Fruit fly (Drosophila melanogaster) whole organism, pupa: ENCODE measurements around the gene CG32572.

Source experiments
- CG10348 ChIP-seq: fragments of 200-800 bp; sonication (Bioruptor generic); IDR thresholded peaks from 2 replicates; pipeline ENCODE4 v1.3.6; 2022; ENCODE audit warnings: missing biosample characterization, missing genetic modification characterization
- CG12605 ChIP-seq: fragments of 200-800 bp; sonication (Bioruptor generic); IDR thresholded peaks from 2 replicates; pipeline ENCODE4 v1.3.6; 2022; ENCODE audit warnings: missing biosample characterization, missing genetic modification characterization
- CG13204 ChIP-seq: fragments of 200-800 bp; sonication (Bioruptor generic); optimal IDR thresholded peaks from 2 replicates; lab custom pipeline; 2018; ENCODE audit warnings: missing biosample characterization, mild to moderate bottlenecking, missing genetic modification characterization, moderate library complexity
- CG14655 ChIP-seq: fragments of 200-800 bp; sonication (Bioruptor generic); optimal IDR thresholded peaks from 3 replicates; lab custom pipeline; 2017; ENCODE audit warnings: mild to moderate bottlenecking, missing biosample characterization, missing genetic modification reagents, missing genetic modification characterization
- CG15710 ChIP-seq: fragments of 200-800 bp; sonication (Bioruptor generic); optimal IDR thresholded peaks from 2 replicates; lab custom pipeline; 2018; ENCODE audit warnings: missing biosample characterization, mild to moderate bottlenecking, missing genetic modification characterization, moderate library complexity
- CG17806 ChIP-seq: fragments of 200-800 bp; sonication (Bioruptor generic); optimal IDR thresholded peaks from 2 replicates; lab custom pipeline; 2018; ENCODE audit warnings: missing biosample characterization, mild to moderate bottlenecking, missing genetic modification characterization, moderate library complexity
- CG32121 ChIP-seq: fragments of 200-800 bp; sonication (Bioruptor generic); IDR thresholded peaks from 2 replicates; pipeline ENCODE4 v1.3.6; 2022; ENCODE audit warnings: missing biosample characterization, missing genetic modification characterization
- CG34367 ChIP-seq: fragments of 200-800 bp; sonication (Bioruptor generic); optimal IDR thresholded peaks from 2 replicates; lab custom pipeline; 2018; ENCODE audit warnings: missing biosample characterization, mild to moderate bottlenecking, missing genetic modification characterization
- CG4496 ChIP-seq: fragments of 200-800 bp; sonication (Bioruptor generic); IDR thresholded peaks from 3 replicates; pipeline ENCODE4 v1.3.6; 2022; ENCODE audit warnings: missing biosample characterization, missing genetic modification characterization
- CG8159 ChIP-seq: fragments of 200-800 bp; sonication (Bioruptor generic); optimal IDR thresholded peaks from 3 replicates; lab custom pipeline; 2018; ENCODE audit warnings: missing biosample characterization, mild to moderate bottlenecking, missing genetic modification characterization, moderate library complexity
- CG8301 ChIP-seq: fragments of 200-800 bp; sonication (Bioruptor generic); optimal IDR thresholded peaks from 2 replicates; lab custom pipeline; 2018; ENCODE audit warnings: missing biosample characterization, mild to moderate bottlenecking, missing genetic modification characterization
- CG9948 ChIP-seq: fragments of 200-800 bp; sonication (Bioruptor generic); optimal IDR thresholded peaks from 2 replicates; lab custom pipeline; 2018; ENCODE audit warnings: missing biosample characterization, mild to moderate bottlenecking, missing genetic modification characterization, moderate library complexity
- D1 ChIP-seq: fragments of 200-800 bp; sonication (Bioruptor generic); optimal IDR thresholded peaks from 2 replicates; lab custom pipeline; 2018; ENCODE audit warnings: missing biosample characterization, mild to moderate bottlenecking, missing genetic modification characterization, moderate library complexity
- EcR ChIP-seq: fragments of 200-800 bp; sonication (Bioruptor generic); optimal IDR thresholded peaks from 3 replicates; lab custom pipeline; 2019; ENCODE audit warnings: missing biosample characterization, missing genetic modification characterization, mild to moderate bottlenecking, moderate library complexity, missing genetic modification reagents
- Ets98B ChIP-seq: fragments of 200-800 bp; sonication (Bioruptor generic); IDR thresholded peaks from 2 replicates; pipeline ENCODE4 v1.3.6; 2022; ENCODE audit warnings: missing biosample characterization, missing genetic modification characterization
- Pif1A ChIP-seq: fragments of 200-800 bp; sonication (Bioruptor generic); optimal IDR thresholded peaks from 3 replicates; lab custom pipeline; 2016; ENCODE audit warnings: missing biosample characterization, missing genetic modification characterization
- Pif1B ChIP-seq: fragments of 200-800 bp; sonication (Bioruptor generic); optimal IDR thresholded peaks from 3 replicates; lab custom pipeline; 2016; ENCODE audit warnings: missing biosample characterization, missing genetic modification characterization
- Snoo ChIP-seq: fragments of 200-800 bp; sonication (Bioruptor generic); optimal IDR thresholded peaks from 3 replicates; lab custom pipeline; 2017; ENCODE audit warnings: missing biosample characterization, mild to moderate bottlenecking, missing genetic modification characterization, inconsistent platforms
- fd96Ca ChIP-seq: fragments of 200-800 bp; sonication (Bioruptor generic); IDR thresholded peaks from 3 replicates; pipeline ENCODE4 v1.3.6; 2022; ENCODE audit warnings: missing biosample characterization, missing genetic modification characterization
- gl ChIP-seq: fragments of 200-800 bp; sonication (Bioruptor generic); optimal IDR thresholded peaks from 2 replicates; lab custom pipeline; 2018; ENCODE audit warnings: missing biosample characterization, mild to moderate bottlenecking, missing genetic modification characterization
- rn ChIP-seq: fragments of 200-800 bp; sonication (Bioruptor generic); IDR thresholded peaks from 2 replicates; pipeline ENCODE4 v1.3.6; 2022; ENCODE audit warnings: missing biosample characterization, missing genetic modification characterization

CG32572 gene

DNA sequence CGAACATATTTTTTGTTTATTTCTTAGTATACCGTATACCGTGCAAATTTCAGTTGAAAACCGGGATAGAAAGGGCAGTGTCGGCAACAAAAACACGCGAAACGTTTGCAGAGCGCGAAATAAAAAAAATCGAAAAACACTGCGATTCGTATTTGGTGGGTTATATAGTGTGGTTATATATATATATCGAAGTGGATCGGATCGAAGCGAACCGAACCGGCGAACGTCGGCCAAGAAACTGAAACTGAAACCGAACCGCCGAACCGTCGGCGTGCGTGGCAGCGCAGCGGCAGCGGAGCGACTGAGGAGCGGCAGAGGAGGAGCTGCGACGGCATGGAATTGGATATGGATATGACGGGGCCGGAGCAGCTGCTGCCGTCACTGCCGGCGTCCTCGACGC is at the start of gene CG32572, which contains the start of gene CG34325:
Gene CG32572, plus strand, starts transcription at position 16 of the 400 bp plus-strand sequence.
Gene CG34325, minus strand, starts transcription at position 244 of the 400 bp plus-strand sequence.
- TF ChIP-seq Ets98B (GFP tag; lab: Robert Waterston, UW) (no peak), CG9948 (tag; lab: Kevin White, UChicago) (no peak), CG17806 (tag; lab: Kevin White, UChicago) (no peak), CG15710 (tag; lab: Kevin White, UChicago) (no peak), Pif1B (GFP tag; lab: Kevin White, UChicago) (no peak), CG32121 (GFP tag; lab: Robert Waterston, UW) (no peak), Pif1A (GFP tag; lab: Kevin White, UChicago) (no peak), CG10348 (GFP tag; lab: Robert Waterston, UW) (no peak), Snoo (tag; lab: Kevin White, UChicago) (no peak)

- TF ChIP-seq rn (GFP tag; lab: Robert Waterston, UW) (no peak), CG13204 (no peak), Pif1B (GFP tag; lab: Kevin White, UChicago) (no peak), CG12605 (GFP tag; lab: Robert Waterston, UW) (no peak), Snoo (tag; lab: Kevin White, UChicago) (no peak), CG34367 (no peak), fd96Ca (GFP tag; lab: Robert Waterston, UW) (no peak), CG9948 (tag; lab: Kevin White, UChicago) (no peak), CG10348 (GFP tag; lab: Robert Waterston, UW) (no peak), CG4496 (GFP tag; lab: Robert Waterston, UW) (no peak), Ets98B (GFP tag; lab: Robert Waterston, UW) (no peak)
These were observed 48.1 kb upstream of the CG32572 start for dm6 chrX:16672904-16673303.

DNA sequence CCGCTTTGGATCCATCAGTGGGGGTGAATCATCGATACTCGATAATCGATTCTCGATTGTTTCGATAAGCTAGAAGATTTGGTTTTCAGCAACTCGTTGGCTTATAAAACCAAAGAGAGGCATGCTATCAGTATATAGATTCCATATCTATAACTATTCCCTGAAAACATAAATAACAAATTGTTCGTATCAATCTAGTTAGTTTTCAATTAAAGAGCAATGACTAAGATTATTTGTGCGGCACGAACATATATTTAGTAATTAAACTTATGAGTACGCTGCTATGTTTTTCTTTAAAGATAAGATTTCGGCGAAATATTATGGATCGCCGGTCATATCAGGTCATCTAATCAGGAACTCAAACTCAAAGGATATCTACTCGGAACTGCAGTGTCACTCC is 46.4 kb upstream of the CG32572 start:
- no peak for TF ChIP-seq EcR (GFP tag; lab: Kevin White, UChicago)
- TF ChIP-seq, all 21 proteins: peak for 0

dm6 chrX:16676653-16677052 is 44.3 kb upstream of the CG32572 start, which contains the start of gene CG13012:
Gene CG13012 (minus strand): TSS chrX:16676753.
- TF ChIP-seq CG32121 (GFP tag; lab: Robert Waterston, UW) (no peak), CG13204 (no peak), Ets98B (GFP tag; lab: Robert Waterston, UW) (no peak), CG17806 (tag; lab: Kevin White, UChicago) (no peak), CG34367 (no peak), EcR (GFP tag; lab: Kevin White, UChicago) (no peak), CG9948 (tag; lab: Kevin White, UChicago) (no peak), rn (GFP tag; lab: Robert Waterston, UW) (no peak), gl (tag; lab: Kevin White, UChicago) (no peak), Pif1A (GFP tag; lab: Kevin White, UChicago) (no peak), fd96Ca (GFP tag; lab: Robert Waterston, UW) (no peak), CG15710 (tag; lab: Kevin White, UChicago) (no peak), Pif1B (GFP tag; lab: Kevin White, UChicago) (no peak), CG8159 (tag; lab: Kevin White, UChicago) (no peak), CG10348 (GFP tag; lab: Robert Waterston, UW) (no peak), CG4496 (GFP tag; lab: Robert Waterston, UW) (no peak)

- TF ChIP-seq rn (GFP tag; lab: Robert Waterston, UW) (no peak), Snoo (tag; lab: Kevin White, UChicago) (peak; percentile 13), D1 (tag; lab: Kevin White, UChicago) (no peak), CG4496 (GFP tag; lab: Robert Waterston, UW) (0 out of 3 replicates have a peak, but pooled peaks have one; percentile 14), CG8301 (tag; lab: Kevin White, UChicago) (no peak), CG34367 (no peak), EcR (GFP tag; lab: Kevin White, UChicago) (no peak), CG8159 (tag; lab: Kevin White, UChicago) (peak; percentile 18), CG17806 (tag; lab: Kevin White, UChicago) (no peak), CG10348 (GFP tag; lab: Robert Waterston, UW) (no peak), Ets98B (GFP tag; lab: Robert Waterston, UW) (no peak), CG9948 (tag; lab: Kevin White, UChicago) (peak; percentile 25), Pif1B (GFP tag; lab: Kevin White, UChicago) (no peak), CG15710 (tag; lab: Kevin White, UChicago) (peak; percentile 20), fd96Ca (GFP tag; lab: Robert Waterston, UW) (no peak), CG14655 (GFP tag; lab: Kevin White, UChicago) (no peak), gl (tag; lab: Kevin White, UChicago) (no peak), CG13204 (no peak), Pif1A (GFP tag; lab: Kevin White, UChicago) (no peak), CG12605 (GFP tag; lab: Robert Waterston, UW) (no peak), CG32121 (GFP tag; lab: Robert Waterston, UW) (no peak)
These were observed 43.8 kb upstream of the CG32572 start for dm6 chrX:16677163-16677562.

dm6 chrX:16678845-16679347 is 42.1 kb upstream of the CG32572 start, which contains the start of the genes CG13010 and sing:
Gene CG13010 (minus strand): TSS chrX:16678945.
Gene sing (plus strand): TSS chrX:16679297.
- no peak for TF ChIP-seq CG34367
- TF ChIP-seq D1 (tag; lab: Kevin White, UChicago), result no peak
- TF ChIP-seq CG10348 (GFP tag; lab: Robert Waterston, UW), result no peak
- no peak for TF ChIP-seq EcR (GFP tag; lab: Kevin White, UChicago)
- no peak for TF ChIP-seq fd96Ca (GFP tag; lab: Robert Waterston, UW)
- TF ChIP-seq rn (GFP tag; lab: Robert Waterston, UW), result no peak
- no peak for TF ChIP-seq CG17806 (tag; lab: Kevin White, UChicago)
- TF ChIP-seq CG12605 (GFP tag; lab: Robert Waterston, UW), result no peak
- TF ChIP-seq CG8159 (tag; lab: Kevin White, UChicago), result no peak
